Fruit fly (Drosophila melanogaster): Measurements from ENCODE around the gene CG43736.

CG43736 gene

DNA sequence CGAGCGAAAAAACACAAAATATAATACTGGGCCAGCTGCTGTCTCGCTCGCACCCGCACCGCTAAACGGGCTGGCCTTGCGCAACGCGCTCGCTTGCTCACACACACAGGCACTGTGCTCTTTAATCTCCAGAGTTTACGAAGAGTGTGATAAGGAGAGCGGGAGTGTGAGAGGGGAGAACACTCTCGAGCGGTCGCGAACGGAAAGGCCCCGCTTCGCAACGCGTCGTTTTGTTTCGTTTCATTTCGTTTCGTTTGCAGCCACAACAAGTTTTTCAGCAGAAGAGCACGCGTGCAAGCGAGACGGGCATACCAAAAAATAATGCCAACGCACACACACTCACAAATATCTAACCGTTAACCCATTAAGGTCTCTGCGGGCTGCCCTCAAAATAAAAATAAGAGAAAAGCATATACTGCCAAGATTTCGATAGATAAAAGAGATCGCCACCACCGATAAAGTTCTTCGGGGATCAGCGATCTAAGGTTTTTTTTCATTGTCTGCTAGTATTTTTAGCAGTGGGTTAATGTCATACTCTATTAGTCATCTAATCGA, 2.1 kb upstream of the CG43736 start (continued):
- no peak for TF ChIP-seq Abd-B (GFP tag; optimal IDR thresholded peaks at IDR 0.05)
- peak; percentile 87 for TF ChIP-seq dmrt93B (GFP tag; optimal IDR thresholded peaks at IDR 0.05)
- no peak for TF ChIP-seq dsf (GFP tag; optimal IDR thresholded peaks at IDR 0.05; ENCODE audit: borderline replicate concordance)
- TF ChIP-seq Myc (optimal IDR thresholded peaks at IDR 0.05): no peak
- TF ChIP-seq sv (GFP tag; optimal IDR thresholded peaks at IDR 0.05): no peak
- TF ChIP-seq tai (GFP tag; optimal IDR thresholded peaks at IDR 0.05): peak; percentile 62
- TF ChIP-seq Jra (GFP tag; optimal IDR thresholded peaks at IDR 0.05): peak; percentile 75
- peak; percentile 78 for TF ChIP-seq CG32264 (GFP tag; optimal IDR thresholded peaks at IDR 0.05)
- TF ChIP-seq dl (GFP tag; optimal IDR thresholded peaks at IDR 0.05; ENCODE audit: insufficient read depth in 1 of 2, partially characterized antibody in 2 of 2): peak; percentile 26 to 36
- TF ChIP-seq Hr78 (GFP tag; optimal IDR thresholded peaks at IDR 0.05): no peak
- TF ChIP-seq pan (optimal IDR thresholded peaks at IDR 0.05): no peak

dm6 chrX:6862521-6863288, 983 bp upstream of the CG43736 start:
- TF ChIP-seq GATAd (GFP tag; optimal IDR thresholded peaks at IDR 0.05) (no peak), OdsH (GFP tag; optimal IDR thresholded peaks at IDR 0.05) (no peak), CG9705 (GFP tag; optimal IDR thresholded peaks at IDR 0.05) (no peak), Abd-B (GFP tag; optimal IDR thresholded peaks at IDR 0.05) (no peak), Hr78 (GFP tag; optimal IDR thresholded peaks at IDR 0.05) (no peak), lola (GFP tag; optimal IDR thresholded peaks at IDR 0.05) (no peak), HLH106 (tag; optimal IDR thresholded peaks at IDR 0.05) (no peak), Myc (optimal IDR thresholded peaks at IDR 0.05) (no peak), h (GFP tag; optimal IDR thresholded peaks at IDR 0.05) (peak; percentile 8), usp (GFP tag; optimal IDR thresholded peaks at IDR 0.05) (no peak), Dif (GFP tag; optimal IDR thresholded peaks at IDR 0.05; ENCODE audit: partially characterized antibody) (no peak), woc (GFP tag; optimal IDR thresholded peaks at IDR 0.05) (no peak), sv (GFP tag; optimal IDR thresholded peaks at IDR 0.05) (no peak), rgr (GFP tag; optimal IDR thresholded peaks at IDR 0.05) (peak; percentile 21), sage (GFP tag; optimal IDR thresholded peaks at IDR 0.05) (peak; percentile 67), Hnf4 (GFP tag; optimal IDR thresholded peaks at IDR 0.05) (no peak), foxo (GFP tag; optimal IDR thresholded peaks at IDR 0.05) (no peak), Dfd (GFP tag; optimal IDR thresholded peaks at IDR 0.05) (no peak), brk (GFP tag; optimal IDR thresholded peaks at IDR 0.05) (no peak), Sp1 (GFP tag; optimal IDR thresholded peaks at IDR 0.05) (no peak), CG32264 (GFP tag; optimal IDR thresholded peaks at IDR 0.05) (no peak), psq (GFP tag; optimal IDR thresholded peaks at IDR 0.05) (peak; percentile 95), br (GFP tag; optimal IDR thresholded peaks at IDR 0.05) (peak; percentile 14), Vsx2 (GFP tag; optimal IDR thresholded peaks at IDR 0.05; ENCODE audit: partially characterized antibody) (peak; percentile 69), dmrt93B (GFP tag; optimal IDR thresholded peaks at IDR 0.05) (no peak), Rel (GFP tag; optimal IDR thresholded peaks at IDR 0.05) (no peak), Rel (tag; optimal IDR thresholded peaks at IDR 0.05) (peak; percentile 50), Hr83 (GFP tag; optimal IDR thresholded peaks at IDR 0.05; ENCODE audit: poor library complexity, severe bottlenecking) (no peak), N (GFP tag; optimal IDR thresholded peaks at IDR 0.05) (peak; percentile 28), dsf (GFP tag; optimal IDR thresholded peaks at IDR 0.05; ENCODE audit: borderline replicate concordance) (no peak), dl (GFP tag; optimal IDR thresholded peaks at IDR 0.05; ENCODE audit: insufficient read depth in 1 of 2, partially characterized antibody in 2 of 2) (no peak), tai (GFP tag; optimal IDR thresholded peaks at IDR 0.05) (peak; percentile 15), pan (optimal IDR thresholded peaks at IDR 0.05) (no peak), Mio (GFP tag; optimal IDR thresholded peaks at IDR 0.05) (no peak), ey (GFP tag; optimal IDR thresholded peaks at IDR 0.05) (no peak), jim (GFP tag; optimal IDR thresholded peaks at IDR 0.05) (no peak), Jra (GFP tag; optimal IDR thresholded peaks at IDR 0.05) (peak; percentile 30), CrebA (GFP tag; optimal IDR thresholded peaks at IDR 0.05; ENCODE audit: borderline replicate concordance) (no peak), fru (GFP tag; optimal IDR thresholded peaks at IDR 0.05) (no peak)

Data from whole organism, wandering third instar larva.